Worm (Caenorhabditis elegans) whole organism, L1 larva: Measurements from ENCODE around the gene egl-27.

ENCODE experiments used
- C04F5.9 ChIP-seq: sonication (generic microtip); optimal IDR thresholded peaks from 2 replicates; lab custom pipeline; 2016; ENCODE audit warnings: missing genetic modification characterization, missing compliant biosample characterization
- F16B12.6 ChIP-seq: fragments of 150-350 bp; optimal IDR thresholded peaks from 2 replicates; lab custom pipeline; 2014; ENCODE audit warnings: missing biosample characterization, missing genetic modification characterization
- Y116A8C.19 ChIP-seq: sonication (generic microtip); optimal IDR thresholded peaks from 2 replicates; lab custom pipeline; 2016; ENCODE audit warnings: missing compliant biosample characterization, missing genetic modification characterization, borderline replicate concordance
- alr-1 ChIP-seq: fragments of 200-800 bp; sonication (Bioruptor generic); optimal IDR thresholded peaks from 2 replicates; lab custom pipeline; 2018; ENCODE audit warnings: borderline replicate concordance, mild to moderate bottlenecking, missing genetic modification characterization, missing compliant biosample characterization
- aly-2 ChIP-seq: fragments of 150-350 bp; optimal IDR thresholded peaks from 2 replicates; lab custom pipeline; 2014; ENCODE audit warnings: missing biosample characterization, missing genetic modification characterization
- blmp-1 ChIP-seq: fragments of 150-350 bp; optimal IDR thresholded peaks from 2 replicates; lab custom pipeline; 2014; ENCODE audit warnings: missing biosample characterization, missing genetic modification characterization
- ceh-90 ChIP-seq: sonication (generic microtip); optimal IDR thresholded peaks from 2 replicates; lab custom pipeline; 2016; ENCODE audit warnings: missing genetic modification characterization, missing compliant biosample characterization
- ces-1 ChIP-seq: fragments of 150-350 bp; optimal IDR thresholded peaks from 2 replicates; lab custom pipeline; 2014; ENCODE audit warnings: missing biosample characterization, missing genetic modification reagents, missing genetic modification characterization
- dpl-1 ChIP-seq, 3 experiments: fragments of 150-350 bp in 2 of 3; sonication (generic microtip) in 1 of 3; optimal IDR thresholded peaks; 2 replicates each; lab custom pipeline; 2014 to 2017; ENCODE audit warnings: missing biosample characterization in 3 of 3, missing genetic modification characterization in 3 of 3, missing genetic modification reagents in 3 of 3
- dsc-1 ChIP-seq: sonication (generic microtip); optimal IDR thresholded peaks from 2 replicates; lab custom pipeline; 2016; ENCODE audit warnings: mild to moderate bottlenecking, missing genetic modification characterization, missing compliant biosample characterization
- efl-1 ChIP-seq, 4 experiments: fragments of 150-350 bp; optimal IDR thresholded peaks in 3 of 4; peaks in 1 of 4; 1 replicate in 1 of 4; 2 replicates in 3 of 4; lab custom pipeline; 2014; ENCODE audit warnings: missing biosample characterization in 2 of 4, missing genetic modification characterization in 2 of 4, missing genetic modification reagents in 2 of 4
- egl-27 ChIP-seq, 2 experiments: fragments of 150-350 bp in 1 of 2; sonication (generic microtip); optimal IDR thresholded peaks; 3 replicates each; lab custom pipeline; 2017 to 2018; ENCODE audit warnings: missing biosample characterization in 2 of 2, missing genetic modification characterization in 2 of 2, missing genetic modification reagents in 2 of 2
- elt-2 ChIP-seq: sonication (generic microtip); optimal IDR thresholded peaks from 2 replicates; lab custom pipeline; 2016; ENCODE audit warnings: missing genetic modification characterization, mild to moderate bottlenecking, inconsistent platforms, missing compliant biosample characterization, missing genetic modification reagents
- elt-3 ChIP-seq, 6 experiments: fragments of 150-350 bp in 1 of 6; sonication (generic microtip); optimal IDR thresholded peaks; 2 replicates each; lab custom pipeline; 2017 to 2018; ENCODE audit warnings: missing biosample characterization in 6 of 6, missing genetic modification characterization in 6 of 6, inconsistent platforms in 1 of 6
- ets-5 ChIP-seq: fragments of 200-800 bp; sonication (Bioruptor generic); IDR thresholded peaks from 2 replicates; pipeline ENCODE4 v1.3.6; 2022; ENCODE audit warnings: missing genetic modification characterization, missing compliant biosample characterization
- fkh-10 ChIP-seq: sonication (generic microtip); optimal IDR thresholded peaks from 2 replicates; lab custom pipeline; 2017; ENCODE audit warnings: missing biosample characterization, missing genetic modification reagents, missing genetic modification characterization
- fkh-4 ChIP-seq: sonication (generic microtip); optimal IDR thresholded peaks from 2 replicates; lab custom pipeline; 2016; ENCODE audit warnings: missing compliant biosample characterization, missing genetic modification characterization, borderline replicate concordance
- fkh-8 ChIP-seq: sonication (generic microtip); optimal IDR thresholded peaks from 2 replicates; lab custom pipeline; 2016; ENCODE audit warnings: mild to moderate bottlenecking, missing genetic modification characterization, missing compliant biosample characterization
- fos-1 ChIP-seq: fragments of 150-350 bp; optimal IDR thresholded peaks from 2 replicates; lab custom pipeline; 2014; ENCODE audit warnings: missing biosample characterization, missing genetic modification characterization
- hlh-4 ChIP-seq: sonication (generic microtip); optimal IDR thresholded peaks from 2 replicates; lab custom pipeline; 2016; ENCODE audit warnings: mild to moderate bottlenecking, missing genetic modification characterization, missing compliant biosample characterization
- hpl-2 ChIP-seq: fragments of 150-350 bp; optimal IDR thresholded peaks from 2 replicates; lab custom pipeline; 2014; ENCODE audit warnings: missing biosample characterization, missing genetic modification reagents, missing genetic modification characterization
- jun-1 ChIP-seq: fragments of 150-350 bp; optimal IDR thresholded peaks from 2 replicates; lab custom pipeline; 2014; ENCODE audit warnings: missing biosample characterization, missing genetic modification reagents, missing genetic modification characterization
- lin-14 ChIP-seq: fragments of 200-800 bp; sonication (Bioruptor generic); optimal IDR thresholded peaks from 2 replicates; lab custom pipeline; 2018; ENCODE audit warnings: mild to moderate bottlenecking, missing genetic modification characterization, moderate library complexity, missing compliant biosample characterization
- lin-35 ChIP-seq, 2 experiments: fragments of 150-350 bp; optimal IDR thresholded peaks; 2 replicates each; lab custom pipeline; 2014; ENCODE audit warnings: missing biosample characterization in 2 of 2, missing genetic modification characterization in 2 of 2, missing genetic modification reagents in 2 of 2
- lin-39 ChIP-seq: fragments of 150-350 bp; optimal IDR thresholded peaks from 2 replicates; lab custom pipeline; 2014; ENCODE audit warnings: missing biosample characterization, missing genetic modification reagents, missing genetic modification characterization
- mab-9 ChIP-seq: fragments of 200-800 bp; sonication (Bioruptor generic); IDR thresholded peaks from 2 replicates; pipeline ENCODE4 v1.3.6; 2022; ENCODE audit warnings: missing genetic modification reagents, missing genetic modification characterization, missing compliant biosample characterization
- mep-1 ChIP-seq: fragments of 150-350 bp; optimal IDR thresholded peaks from 2 replicates; lab custom pipeline; 2014; ENCODE audit warnings: missing biosample characterization, missing genetic modification characterization
- nhr-11 ChIP-seq: fragments of 150-350 bp; optimal IDR thresholded peaks from 2 replicates; lab custom pipeline; 2014; ENCODE audit warnings: missing biosample characterization, missing genetic modification characterization
- nhr-12 ChIP-seq: sonication (generic microtip); optimal IDR thresholded peaks from 2 replicates; lab custom pipeline; 2017; ENCODE audit warnings: missing biosample characterization, missing genetic modification characterization
- nhr-19 ChIP-seq: fragments of 200-800 bp; sonication (Bioruptor generic); conservative IDR thresholded peaks from 2 replicates; pipeline ENCODE4 v1.3.6; 2022; ENCODE audit warnings: missing genetic modification characterization, missing compliant biosample characterization
- nhr-20 ChIP-seq: sonication (generic microtip); optimal IDR thresholded peaks from 2 replicates; lab custom pipeline; 2016; ENCODE audit warnings: mild to moderate bottlenecking, missing genetic modification characterization, missing compliant biosample characterization
- nhr-71 ChIP-seq: sonication (generic microtip); optimal IDR thresholded peaks from 2 replicates; lab custom pipeline; 2016; ENCODE audit warnings: mild to moderate bottlenecking, missing genetic modification characterization, moderate library complexity, missing compliant biosample characterization
- nhr-85 ChIP-seq: sonication (generic microtip); peaks from one replicate; lab custom pipeline; 2016; ENCODE audit warnings: missing genetic modification characterization, inconsistent platforms, missing compliant biosample characterization
- nhr-90 ChIP-seq: sonication (generic microtip); optimal IDR thresholded peaks from 2 replicates; lab custom pipeline; 2016; ENCODE audit warnings: mild to moderate bottlenecking, missing genetic modification characterization, missing compliant biosample characterization; ENCODE audit not compliant: poor library complexity
- pag-3 ChIP-seq: sonication (generic microtip); optimal IDR thresholded peaks from 2 replicates; lab custom pipeline; 2017; ENCODE audit warnings: missing genetic modification characterization, mild to moderate bottlenecking, missing compliant biosample characterization, antibody characterized with exemption, borderline replicate concordance; ENCODE audit not compliant: insufficient read depth
- pax-3 ChIP-seq: fragments of 200-800 bp; sonication (Bioruptor generic); optimal IDR thresholded peaks from 2 replicates; lab custom pipeline; 2018; ENCODE audit warnings: mild to moderate bottlenecking, missing genetic modification characterization, moderate library complexity, missing compliant biosample characterization
- rnt-1 ChIP-seq: sonication (generic microtip); optimal IDR thresholded peaks from 2 replicates; lab custom pipeline; 2016; ENCODE audit warnings: mild to moderate bottlenecking, missing genetic modification characterization, moderate library complexity, missing compliant biosample characterization
- snpc-4 ChIP-seq: fragments of 150-350 bp; optimal IDR thresholded peaks from 2 replicates; lab custom pipeline; 2014; ENCODE audit warnings: missing biosample characterization, missing genetic modification characterization
- snu-23 ChIP-seq: sonication (generic microtip); optimal IDR thresholded peaks from 2 replicates; lab custom pipeline; 2016; ENCODE audit warnings: missing genetic modification characterization, missing compliant biosample characterization
- swsn-7 ChIP-seq: sonication (generic microtip); optimal IDR thresholded peaks from 2 replicates; lab custom pipeline; 2016; ENCODE audit warnings: missing genetic modification characterization, missing compliant biosample characterization
- tbx-2 ChIP-seq: sonication (generic microtip); optimal IDR thresholded peaks from 2 replicates; lab custom pipeline; 2016; ENCODE audit warnings: missing genetic modification characterization, missing compliant biosample characterization
- tlp-1 ChIP-seq: fragments of 150-350 bp; optimal IDR thresholded peaks from 2 replicates; lab custom pipeline; 2014; ENCODE audit warnings: missing biosample characterization, missing genetic modification characterization
- unc-62 ChIP-seq: fragments of 150-350 bp; optimal IDR thresholded peaks from 2 replicates; lab custom pipeline; 2014; ENCODE audit warnings: missing biosample characterization, missing genetic modification reagents, missing genetic modification characterization
- unc-86 ChIP-seq: sonication (generic microtip); optimal IDR thresholded peaks from 2 replicates; lab custom pipeline; 2016; ENCODE audit warnings: missing genetic modification characterization, missing compliant biosample characterization
- unc-98 ChIP-seq: fragments of 200-800 bp; sonication (Bioruptor generic); IDR thresholded peaks from 2 replicates; pipeline ENCODE4 v1.3.6; 2022; ENCODE audit warnings: missing genetic modification characterization, missing compliant biosample characterization
- vab-15 ChIP-seq: sonication (generic microtip); optimal IDR thresholded peaks from 2 replicates; lab custom pipeline; 2017; ENCODE audit warnings: missing genotype, mild to moderate bottlenecking, missing genetic modification characterization, missing compliant biosample characterization
- zip-4 ChIP-seq: fragments of 200-800 bp; sonication (Bioruptor generic); optimal IDR thresholded peaks from 2 replicates; lab custom pipeline; 2018; ENCODE audit warnings: mild to moderate bottlenecking, missing genetic modification characterization, moderate library complexity, missing compliant biosample characterization

The egl-27 gene

ce11 chrII:6829108-6829507, 5.7 kb upstream of the egl-27 start (continued):
- TF ChIP-seq rnt-1: peak; percentile 16
- no peak for TF ChIP-seq C04F5.9 (tag; lab: Kevin White, UChicago)
- peak; percentile 7 for TF ChIP-seq vab-15
- peak; percentile 98 for TF ChIP-seq blmp-1 (tag; lab: Kevin White, UChicago)
- TF ChIP-seq hlh-4: no peak
- TF ChIP-seq pag-3: no peak
- peak in 1 of 3 experiments; percentile 7 for TF ChIP-seq dpl-1 (GFP tag; optimal IDR thresholded peaks at IDR 0.05; lab: Kevin White, UChicago)
- no peak for TF ChIP-seq fkh-4
- no peak for TF ChIP-seq unc-98 (GFP tag; lab: Robert Waterston, UW)
- TF ChIP-seq aly-2 (tag; lab: Kevin White, UChicago): no peak
- TF ChIP-seq Y116A8C.19 (tag; lab: Kevin White, UChicago): no peak
- peak; percentile 15 for TF ChIP-seq jun-1 (tag; lab: Kevin White, UChicago)
- peak; percentile 10 for TF ChIP-seq snpc-4
- TF ChIP-seq nhr-19: no peak; the same call in none of the 2 replicates
- TF ChIP-seq dsc-1 (tag; lab: Kevin White, UChicago): no peak
- TF ChIP-seq tbx-2 (tag; lab: Kevin White, UChicago): no peak
- TF ChIP-seq ets-5 (GFP tag; lab: Robert Waterston, UW): no peak
- peak; percentile 42 for TF ChIP-seq nhr-90 (tag; lab: Kevin White, UChicago)
- TF ChIP-seq pax-3: no peak
- no peak for TF ChIP-seq F16B12.6 (tag; lab: Kevin White, UChicago)
- TF ChIP-seq elt-3 (tag; optimal IDR thresholded peaks at IDR 0.05; lab: Kevin White, UChicago): peak in 4 of 6 experiments; percentile 19 to 81 (median 36)
- TF ChIP-seq lin-35 (GFP tag; optimal IDR thresholded peaks at IDR 0.05; lab: Kevin White, UChicago): peak in 1 of 2 experiments; percentile 61
- TF ChIP-seq tlp-1: no peak
- no peak for TF ChIP-seq unc-62
- no peak for TF ChIP-seq fkh-8
- no peak for TF ChIP-seq lin-39 (tag; lab: Kevin White, UChicago)
- TF ChIP-seq alr-1 (tag; lab: Kevin White, UChicago): no peak
- no peak for TF ChIP-seq fkh-10
- no peak for TF ChIP-seq mab-9 (GFP tag; lab: Robert Waterston, UW)
- TF ChIP-seq swsn-7 (tag; lab: Kevin White, UChicago): peak; percentile 22
- no peak for TF ChIP-seq fos-1 (tag; lab: Kevin White, UChicago)
- TF ChIP-seq nhr-12: no peak
- peak; percentile 87 for TF ChIP-seq lin-14
- no peak for TF ChIP-seq zip-4
- TF ChIP-seq hpl-2 (GFP tag; lab: Kevin White, UChicago): no peak
- TF ChIP-seq ceh-90 (tag; lab: Kevin White, UChicago): no peak
- no peak for TF ChIP-seq ces-1 (GFP tag; lab: Kevin White, UChicago)
- no peak for TF ChIP-seq nhr-11
- TF ChIP-seq, all 84 proteins: peak for 24

DNA sequence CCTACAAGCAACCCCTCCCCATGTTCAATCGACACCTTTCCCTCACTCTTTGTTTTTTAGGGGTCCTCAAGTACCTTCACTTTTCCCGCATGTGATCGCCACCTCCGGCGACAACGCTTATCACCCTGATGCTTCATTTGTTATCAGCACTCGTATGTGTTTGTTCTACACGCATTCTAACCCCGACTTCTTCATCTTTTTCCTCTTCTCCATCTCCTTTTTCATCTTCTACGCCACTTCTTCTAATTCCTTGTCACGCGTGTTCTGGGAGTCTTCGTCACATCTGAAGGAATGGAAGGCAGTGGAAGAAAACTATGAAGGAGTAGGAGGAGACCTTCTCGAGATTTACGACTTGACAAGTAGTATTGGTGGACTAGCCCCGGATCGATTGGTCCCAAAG, 4.8 kb upstream of the egl-27 start:
- TF ChIP-seq lin-35 (GFP tag; optimal IDR thresholded peaks at IDR 0.05; lab: Kevin White, UChicago): peak in 1 of 2 experiments; percentile 50
- no peak for TF ChIP-seq egl-27 (tag; optimal IDR thresholded peaks at IDR 0.05; lab: Kevin White, UChicago)
- TF ChIP-seq elt-3 (tag; optimal IDR thresholded peaks at IDR 0.05; lab: Kevin White, UChicago): peak in 3 of 6 experiments; percentile 4 to 62 (median 26)
- TF ChIP-seq nhr-85 (tag; lab: Kevin White, UChicago): peak; percentile 62
- no peak for TF ChIP-seq efl-1 (optimal IDR thresholded peaks at IDR 0.05; lab: Kevin White, UChicago)
- peak in 1 of 2 experiments; percentile 90 for TF ChIP-seq efl-1 (GFP tag; optimal IDR thresholded peaks at IDR 0.05 in 1 of 2; lab: Kevin White, UChicago)
- peak; percentile 32 for TF ChIP-seq nhr-71 (tag; lab: Kevin White, UChicago)
- TF ChIP-seq mep-1: peak; percentile 11
- no peak for TF ChIP-seq Y116A8C.19 (tag; lab: Kevin White, UChicago)
- peak; percentile 2 for TF ChIP-seq snu-23 (GFP tag; lab: Kevin White, UChicago)
- TF ChIP-seq elt-2 (tag; lab: Kevin White, UChicago): peak; percentile 23
- peak; percentile 43 for TF ChIP-seq lin-14
- peak; percentile 82 for TF ChIP-seq blmp-1 (tag; lab: Kevin White, UChicago)
- TF ChIP-seq unc-86 (tag; lab: Kevin White, UChicago): no peak
- TF ChIP-seq nhr-20 (tag; lab: Kevin White, UChicago): peak; percentile 38
